Fruit fly (Drosophila melanogaster) whole organism, pupa: Measurements from ENCODE around the gene t-Grip84.

Experiments used
- CG13204 ChIP-seq: fragments of 200-800 bp; sonication (Bioruptor generic); optimal IDR thresholded peaks from 2 replicates; lab custom pipeline; 2018; ENCODE audit warnings: missing biosample characterization, mild to moderate bottlenecking, missing genetic modification characterization, moderate library complexity
- CG32121 ChIP-seq: fragments of 200-800 bp; sonication (Bioruptor generic); IDR thresholded peaks from 2 replicates; pipeline ENCODE4 v1.3.6; 2022; ENCODE audit warnings: missing biosample characterization, missing genetic modification characterization
- D1 ChIP-seq: fragments of 200-800 bp; sonication (Bioruptor generic); optimal IDR thresholded peaks from 2 replicates; lab custom pipeline; 2018; ENCODE audit warnings: missing biosample characterization, mild to moderate bottlenecking, missing genetic modification characterization, moderate library complexity
- Pif1B ChIP-seq: fragments of 200-800 bp; sonication (Bioruptor generic); optimal IDR thresholded peaks from 3 replicates; lab custom pipeline; 2016; ENCODE audit warnings: missing biosample characterization, missing genetic modification characterization
- Snoo ChIP-seq: fragments of 200-800 bp; sonication (Bioruptor generic); optimal IDR thresholded peaks from 3 replicates; lab custom pipeline; 2017; ENCODE audit warnings: missing biosample characterization, mild to moderate bottlenecking, missing genetic modification characterization, inconsistent platforms
- gl ChIP-seq: fragments of 200-800 bp; sonication (Bioruptor generic); optimal IDR thresholded peaks from 2 replicates; lab custom pipeline; 2018; ENCODE audit warnings: missing biosample characterization, mild to moderate bottlenecking, missing genetic modification characterization
- rn ChIP-seq: fragments of 200-800 bp; sonication (Bioruptor generic); IDR thresholded peaks from 2 replicates; pipeline ENCODE4 v1.3.6; 2022; ENCODE audit warnings: missing biosample characterization, missing genetic modification characterization

- no peak for TF ChIP-seq CG32121
- no peak for TF ChIP-seq gl (tag; lab: Kevin White, UChicago)
- no peak for TF ChIP-seq Pif1B (GFP tag; lab: Kevin White, UChicago)
- TF ChIP-seq rn, result no peak
- no peak for TF ChIP-seq CG13204 (GFP tag; lab: Kevin White, UChicago)
- TF ChIP-seq D1 (tag; lab: Kevin White, UChicago), result no peak
- TF ChIP-seq Snoo, result no peak
These were observed 7.6 kb downstream of the t-Grip84 start, which contains the start of gene mmm for dm6 chr3L:7583154-7583553.
